Worm (Caenorhabditis elegans) whole organism, L4/young adult: ENCODE results near the gene R74.8.

Experiments
- dao-5 ChIP-seq: sonication (generic microtip); optimal IDR thresholded peaks from 2 replicates; lab custom pipeline; 2016; ENCODE audit warnings: missing genotype, missing genetic modification characterization, moderate library complexity, missing compliant biosample characterization
- him-1 ChIP-seq: sonication (generic microtip); optimal IDR thresholded peaks from 2 replicates; lab custom pipeline; 2016; ENCODE audit warnings: missing genotype, missing genetic modification reagents, missing genetic modification characterization, missing compliant biosample characterization

DNA sequence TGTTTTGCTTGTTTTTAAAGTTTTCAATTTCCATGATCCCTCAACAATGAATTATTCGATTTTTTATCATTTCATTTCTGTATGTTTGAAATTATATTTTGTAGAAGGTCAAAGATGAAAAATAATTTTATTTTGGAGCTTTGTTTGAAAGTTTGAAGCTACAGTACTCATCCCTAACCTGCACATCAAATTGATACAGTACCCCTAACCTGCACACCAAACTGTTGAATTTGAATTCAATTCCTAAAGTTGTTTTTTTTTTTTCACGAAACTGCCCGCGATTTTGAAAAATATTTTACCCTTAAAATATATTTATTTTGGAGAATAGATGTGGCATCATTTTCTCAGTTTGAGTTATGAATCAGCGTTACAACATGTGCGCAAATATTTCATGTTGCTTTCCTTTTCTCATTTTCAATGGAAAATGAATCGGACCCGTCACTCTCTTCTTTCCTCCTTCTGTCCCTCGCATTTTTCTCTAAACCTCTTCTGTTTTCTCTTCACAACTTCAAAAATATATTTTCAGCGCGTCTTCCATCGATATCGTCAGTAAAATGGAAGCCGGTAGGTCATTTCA lies at the start of gene R74.8:
- TF ChIP-seq dao-5 (tag; lab: Kevin White, UChicago) (no peak), him-1 (tag; lab: Kevin White, UChicago) (no peak)
